Worm (Caenorhabditis elegans): ENCODE measurements around the gene sre-47.

- TF ChIP-seq ama-1 (optimal IDR thresholded peaks at IDR 0.05) (no peak), ama-1 (GFP tag; optimal IDR thresholded peaks at IDR 0.05) (no peak), nhr-179 (tag; optimal IDR thresholded peaks at IDR 0.05) (no peak), attf-5 (GFP tag; optimal IDR thresholded peaks at IDR 0.05) (no peak)
Observed at ce11 chrII:13933534-13933933, 50.9 kb downstream of the sre-47 start.
